Fruit fly (Drosophila melanogaster): ENCODE results near the gene pav.

The pav gene

DNA sequence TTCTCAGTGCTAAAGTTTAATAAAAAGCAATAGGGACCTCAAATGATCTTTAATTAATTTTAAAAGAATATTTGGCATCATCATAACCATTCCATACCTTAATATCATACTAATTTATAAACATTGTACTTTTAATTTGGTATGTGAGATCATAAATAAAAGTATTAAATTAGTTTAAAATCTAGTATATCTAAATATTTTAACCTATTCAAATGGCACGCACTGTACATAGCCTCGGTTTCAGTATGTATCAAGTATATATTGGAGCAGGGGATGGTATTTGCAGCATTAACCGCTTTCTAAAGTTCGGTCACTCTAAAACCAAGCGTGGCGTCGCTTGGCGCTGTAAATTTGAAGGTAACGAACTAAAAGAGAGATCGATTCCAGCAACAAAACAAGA, at the start of gene pav:
Gene pav (plus strand): TSS at position 307 of the 400 bp plus-strand sequence.
- peak; percentile 6 for TF ChIP-seq CG17801 (GFP tag; optimal IDR thresholded peaks at IDR 0.05; ENCODE audit: partially characterized antibody)

DNA sequence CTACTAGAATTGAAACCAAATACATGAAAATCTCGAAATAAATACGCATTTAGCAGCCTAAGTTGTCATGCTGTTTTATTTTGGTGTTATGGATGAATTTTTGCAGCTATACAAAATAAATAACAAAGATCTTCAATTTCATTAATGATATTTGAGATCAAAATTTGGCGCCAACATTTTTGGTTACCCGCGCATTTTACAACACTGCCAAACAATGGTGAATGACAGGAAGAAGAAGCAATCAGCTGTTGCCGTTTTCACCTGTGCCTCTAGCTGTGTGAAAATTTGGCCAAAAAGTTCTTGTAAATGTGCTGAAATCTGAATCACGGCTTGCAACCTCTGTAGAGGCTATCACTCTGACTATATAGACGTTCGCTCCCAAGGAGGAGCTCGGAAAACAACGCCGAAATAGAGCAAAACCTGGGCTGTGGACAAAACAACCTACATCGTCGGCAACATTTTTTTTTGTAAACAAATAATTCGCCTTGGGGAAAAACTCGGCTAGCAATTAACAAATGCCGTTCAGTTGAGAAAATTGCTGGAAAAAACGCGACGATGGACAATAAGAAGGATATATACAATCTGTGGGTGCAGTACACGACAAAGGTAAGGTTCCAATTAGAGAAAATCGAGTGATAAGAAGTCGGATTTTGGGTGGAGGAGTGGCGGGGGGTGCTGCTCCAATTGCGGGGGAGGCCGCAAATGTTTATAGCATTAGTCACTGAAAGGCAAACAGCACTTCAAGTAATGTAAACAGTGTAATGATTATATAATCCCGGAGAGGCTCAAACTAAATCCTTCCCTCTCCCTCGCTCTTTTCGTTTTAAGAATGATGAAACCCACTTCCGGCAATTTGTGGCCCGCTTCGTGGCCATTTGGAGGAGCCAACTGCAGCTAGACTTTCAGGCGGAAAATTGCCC, 48.5 kb upstream of the pav start, which contains the start of gene CG43367:
Gene CG43367 (plus strand): TSS at position 264 of the 920 bp plus-strand sequence.
- TF ChIP-seq CG17801 (GFP tag; optimal IDR thresholded peaks at IDR 0.05; ENCODE audit: partially characterized antibody) = no peak

DNA sequence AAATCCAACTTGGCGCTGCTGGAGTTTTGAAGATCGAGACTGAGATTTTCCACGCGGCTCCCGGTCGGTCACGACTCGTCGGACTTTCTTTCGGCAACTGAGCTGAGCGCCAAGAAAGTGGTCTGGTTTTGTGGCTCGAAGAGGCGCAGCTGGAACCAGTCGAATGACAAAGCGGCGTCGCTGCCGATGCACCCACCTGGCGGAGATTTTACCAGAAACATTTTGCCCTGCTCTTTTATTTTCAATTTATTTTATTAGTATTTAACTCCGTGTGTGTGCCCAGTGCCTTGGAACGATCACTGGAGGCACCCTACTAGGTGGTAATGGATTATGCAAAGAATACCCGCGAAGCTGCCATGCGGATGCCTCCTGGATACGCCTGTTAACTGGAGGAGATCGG, 38.3 kb upstream of the pav start, which contains the start of gene CG15005:
Gene CG15005 (minus strand): TSS at position 101 of the 400 bp plus-strand sequence.
- no peak for TF ChIP-seq CG17801 (GFP tag; optimal IDR thresholded peaks at IDR 0.05; ENCODE audit: partially characterized antibody)

DNA sequence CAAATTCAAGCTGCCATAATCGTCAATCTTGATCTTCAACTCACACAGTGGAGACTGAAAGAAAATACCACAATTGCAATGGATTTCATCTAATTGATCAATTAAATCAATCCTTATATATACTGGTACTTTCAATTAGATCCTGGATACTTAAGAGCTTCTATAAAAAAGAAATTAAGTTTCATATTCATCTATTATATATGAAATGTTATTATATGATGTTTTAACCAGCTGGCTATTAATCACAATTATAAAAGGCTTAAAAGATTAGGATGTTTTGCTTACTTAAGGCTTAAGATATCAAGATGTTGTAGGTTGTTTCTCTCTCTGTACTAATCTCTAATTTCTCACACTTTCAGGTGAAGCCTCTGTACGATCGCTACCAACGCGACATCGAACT, 37.7 kb upstream of the pav start:
- TF ChIP-seq CG17801 (GFP tag; optimal IDR thresholded peaks at IDR 0.05; ENCODE audit: partially characterized antibody) = no peak

DNA sequence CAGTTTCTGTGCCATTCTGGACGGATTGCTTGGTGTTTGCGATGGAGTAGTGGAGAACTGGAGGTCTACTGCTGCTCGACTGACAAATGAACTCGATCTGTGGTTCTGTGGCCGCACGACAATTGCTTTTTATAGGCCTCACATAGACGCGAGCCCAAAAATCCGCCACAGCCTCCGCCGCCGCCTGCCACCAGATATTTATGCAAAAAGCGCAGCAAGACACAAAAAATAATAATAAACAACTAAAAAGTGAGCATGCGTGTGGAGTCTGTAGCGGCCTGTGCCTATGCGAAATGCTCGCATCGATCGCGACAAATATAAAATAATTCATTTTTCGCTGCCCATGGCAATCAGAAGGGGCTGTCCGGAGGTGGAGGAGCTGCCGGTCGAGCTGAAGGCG, 33.5 kb upstream of the pav start, which contains the start of gene Cpr64Aa:
Gene Cpr64Aa (minus strand): TSS at position 101 of the 400 bp plus-strand sequence.
- TF ChIP-seq CG17801 (GFP tag; optimal IDR thresholded peaks at IDR 0.05; ENCODE audit: partially characterized antibody) = no peak

DNA sequence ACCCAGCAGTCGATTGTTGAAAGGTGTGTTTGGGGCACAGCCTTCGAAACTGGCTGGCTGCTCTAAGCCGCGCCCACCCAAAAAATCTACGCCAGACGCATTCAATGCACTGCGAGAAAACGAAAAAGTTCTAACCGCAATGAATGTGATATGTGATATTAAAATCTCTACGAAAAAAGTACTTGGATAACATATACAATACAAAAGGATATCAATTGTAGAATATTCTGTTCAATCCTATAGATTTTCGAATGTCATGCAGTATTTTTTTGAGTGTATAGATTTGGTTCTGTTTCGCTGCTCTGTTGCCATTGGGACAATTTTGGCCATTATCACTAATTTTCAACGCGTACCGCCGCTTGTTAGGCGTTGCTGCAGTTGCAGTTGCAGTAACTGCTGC, 32.8 kb upstream of the pav start:
- no peak for TF ChIP-seq CG17801 (GFP tag; optimal IDR thresholded peaks at IDR 0.05; ENCODE audit: partially characterized antibody)

DNA sequence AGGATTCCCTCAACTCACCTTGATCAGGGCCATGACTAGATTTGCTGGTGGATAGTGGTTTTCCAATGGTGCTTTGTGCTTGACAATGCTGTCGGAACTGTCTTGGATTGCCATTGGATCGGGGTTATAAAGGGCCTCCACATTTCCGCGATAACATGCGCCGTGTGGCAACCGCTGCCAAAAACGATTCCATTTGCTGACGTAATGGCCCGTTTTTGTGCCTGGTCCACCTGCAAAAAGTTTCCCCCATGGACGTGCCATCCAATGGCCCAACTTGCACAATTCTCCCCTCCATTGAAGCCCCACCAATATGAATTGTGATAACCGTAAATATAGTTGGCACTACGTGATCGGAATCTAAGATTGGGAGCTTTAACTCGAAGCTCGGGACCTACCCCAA, 31.1 kb upstream of the pav start, which contains the start of gene Cpr64Ab:
Gene Cpr64Ab (minus strand): TSS at position 101 of the 400 bp plus-strand sequence.
- TF ChIP-seq CG17801 (GFP tag; optimal IDR thresholded peaks at IDR 0.05; ENCODE audit: partially characterized antibody) = no peak

DNA sequence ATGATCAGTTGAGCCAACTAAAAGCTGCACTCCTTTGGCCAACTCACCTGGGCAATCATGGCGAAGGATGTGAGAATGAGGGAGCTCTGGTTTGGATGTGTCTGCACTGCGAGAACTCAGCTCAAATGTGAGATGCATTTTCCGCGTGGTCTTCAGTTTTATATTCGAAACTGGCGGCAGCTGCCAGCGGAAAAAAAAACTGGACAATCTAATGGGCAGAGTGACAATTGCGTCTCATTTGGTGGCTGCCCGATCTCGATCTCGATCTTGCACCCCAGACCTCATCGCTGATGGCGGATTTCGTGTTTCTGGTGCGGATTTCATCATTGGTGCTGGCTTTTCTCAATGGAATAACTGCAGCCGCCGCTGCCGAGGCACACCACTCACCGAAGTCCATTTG, 29.7 kb upstream of the pav start, which contains the start of gene Cpr64Ac:
Gene Cpr64Ac (minus strand): TSS at position 101 of the 400 bp plus-strand sequence.
- TF ChIP-seq CG17801 (GFP tag; optimal IDR thresholded peaks at IDR 0.05; ENCODE audit: partially characterized antibody) = no peak

DNA sequence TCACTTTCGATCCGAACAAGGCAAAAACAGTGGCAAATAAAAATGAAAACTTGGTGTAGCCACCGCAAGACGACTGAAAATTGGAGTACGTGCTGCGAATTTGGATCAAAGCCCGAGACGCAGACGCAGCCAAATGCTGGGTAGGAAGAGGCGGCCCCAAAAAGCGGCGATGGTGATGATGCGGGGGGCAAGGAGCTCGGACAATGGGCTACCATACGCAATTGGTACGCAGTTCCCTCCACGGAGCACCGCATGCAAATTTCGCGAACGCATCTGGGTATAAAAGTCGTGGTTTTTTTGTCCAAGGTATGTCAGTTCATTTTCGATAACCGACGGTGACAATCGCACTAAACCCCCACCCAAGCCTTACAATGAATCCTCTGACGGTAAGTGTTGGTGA, 27.5 kb upstream of the pav start, which contains the start of gene Cpr64Ad:
Gene Cpr64Ad (plus strand): TSS at position 301 of the 400 bp plus-strand sequence.
- TF ChIP-seq CG17801 (GFP tag; optimal IDR thresholded peaks at IDR 0.05; ENCODE audit: partially characterized antibody) = no peak

DNA sequence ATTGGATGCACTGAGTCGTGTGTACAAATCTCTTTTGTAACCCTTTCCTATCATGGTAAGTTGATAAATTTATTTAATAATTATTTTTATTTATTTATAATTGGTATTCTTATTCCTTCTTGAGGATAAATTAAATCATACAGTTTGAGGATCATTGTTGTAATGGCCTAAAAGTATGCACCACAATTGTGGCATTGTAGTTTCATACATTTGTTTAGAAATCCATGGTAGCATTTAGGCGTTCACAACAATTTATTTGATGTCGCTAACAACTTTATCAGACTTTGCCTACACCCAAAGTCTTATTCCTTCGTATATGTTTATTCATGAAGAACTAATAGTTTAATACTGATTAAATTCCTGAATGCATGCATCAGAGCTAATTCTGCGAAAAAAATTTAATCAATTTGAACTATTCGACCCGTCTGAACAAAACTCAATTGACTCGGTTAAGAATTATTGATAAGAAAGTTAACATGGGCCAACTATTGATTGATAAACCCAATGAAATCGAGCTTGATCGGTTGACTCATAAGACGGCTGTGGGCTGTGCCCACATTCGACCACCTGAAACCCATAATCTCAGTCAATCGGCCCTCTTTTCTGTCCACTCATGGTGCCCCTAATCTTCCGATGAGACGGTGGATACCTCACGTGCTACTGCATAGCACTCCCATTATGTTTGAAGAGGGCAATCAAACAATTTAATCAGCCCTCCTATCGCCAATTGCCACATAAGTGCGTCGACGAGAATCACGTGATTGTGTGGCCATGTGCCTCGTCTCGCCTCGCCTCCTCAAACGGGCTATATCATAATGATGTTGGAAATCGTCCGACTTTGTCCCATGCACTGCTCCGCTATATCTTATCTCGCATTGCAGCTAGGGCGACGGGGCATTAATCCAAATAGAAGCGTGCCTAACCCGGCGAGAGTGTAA, 23.0 kb upstream of the pav start:
- no peak for TF ChIP-seq CG17801 (GFP tag; optimal IDR thresholded peaks at IDR 0.05; ENCODE audit: partially characterized antibody)

DNA sequence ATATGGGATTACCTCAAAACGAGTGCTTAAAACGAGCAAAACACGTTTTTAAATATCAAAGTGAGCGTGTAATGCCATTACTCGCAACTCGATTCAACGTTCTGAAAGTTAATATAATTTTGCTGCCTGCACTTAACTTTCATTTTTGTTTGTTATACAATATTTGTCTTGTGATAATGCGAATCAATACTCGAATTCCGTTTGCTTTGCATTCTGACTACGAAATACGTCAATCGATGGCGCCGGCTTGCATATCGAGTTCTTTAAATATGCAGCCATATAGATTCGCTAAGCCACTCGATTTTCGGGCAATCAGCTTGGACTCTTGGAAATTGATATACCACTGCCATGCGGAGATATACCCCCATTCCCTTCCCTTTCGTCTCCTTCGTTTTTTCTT, 21.9 kb upstream of the pav start:
- no peak for TF ChIP-seq CG17801 (GFP tag; optimal IDR thresholded peaks at IDR 0.05; ENCODE audit: partially characterized antibody)

DNA sequence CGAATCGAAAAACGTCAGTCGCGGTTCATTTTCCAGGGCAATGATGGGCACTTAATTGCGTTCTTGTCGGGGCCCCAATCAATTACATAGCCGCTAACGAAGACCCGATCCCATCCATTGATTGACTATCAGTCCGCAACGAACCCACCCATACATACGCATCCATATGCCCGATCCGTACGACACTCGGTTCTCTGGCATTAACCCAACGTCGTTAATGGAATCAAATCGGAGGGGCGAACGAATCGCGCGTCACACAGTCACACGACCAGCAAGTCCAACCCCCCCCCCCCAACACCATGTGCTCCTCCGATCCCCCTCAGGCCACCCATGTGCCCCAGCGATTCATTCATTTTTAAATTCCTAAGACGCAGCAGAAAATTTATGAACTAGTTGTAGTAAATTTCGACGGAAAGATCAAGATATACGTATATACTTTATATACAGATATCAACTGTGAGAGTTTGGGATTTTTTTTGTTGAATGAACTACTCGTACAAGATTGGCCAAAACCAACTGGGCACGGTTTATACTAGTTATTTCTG, 21.2 kb upstream of the pav start:
- no peak for TF ChIP-seq CG17801 (GFP tag; optimal IDR thresholded peaks at IDR 0.05; ENCODE audit: partially characterized antibody)

DNA sequence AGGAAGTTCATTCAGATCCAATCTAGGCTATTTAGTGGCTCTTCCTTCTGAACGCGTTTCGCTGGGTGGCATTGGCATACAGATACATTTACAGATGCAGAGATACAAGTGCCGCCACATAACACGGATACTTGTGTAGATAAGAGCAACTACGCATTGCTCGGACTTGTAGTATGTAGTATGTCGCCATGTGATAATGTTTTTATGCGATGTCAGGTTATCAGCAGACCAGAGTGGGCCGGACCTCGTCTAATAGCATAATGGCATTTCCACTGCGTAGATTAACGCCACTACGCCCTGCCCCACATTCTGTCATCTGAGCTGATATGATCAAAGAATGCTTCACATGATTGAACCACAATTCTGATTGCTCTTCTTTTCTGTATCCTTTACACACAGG, 20.7 kb upstream of the pav start:
- no peak for TF ChIP-seq CG17801 (GFP tag; optimal IDR thresholded peaks at IDR 0.05; ENCODE audit: partially characterized antibody)

DNA sequence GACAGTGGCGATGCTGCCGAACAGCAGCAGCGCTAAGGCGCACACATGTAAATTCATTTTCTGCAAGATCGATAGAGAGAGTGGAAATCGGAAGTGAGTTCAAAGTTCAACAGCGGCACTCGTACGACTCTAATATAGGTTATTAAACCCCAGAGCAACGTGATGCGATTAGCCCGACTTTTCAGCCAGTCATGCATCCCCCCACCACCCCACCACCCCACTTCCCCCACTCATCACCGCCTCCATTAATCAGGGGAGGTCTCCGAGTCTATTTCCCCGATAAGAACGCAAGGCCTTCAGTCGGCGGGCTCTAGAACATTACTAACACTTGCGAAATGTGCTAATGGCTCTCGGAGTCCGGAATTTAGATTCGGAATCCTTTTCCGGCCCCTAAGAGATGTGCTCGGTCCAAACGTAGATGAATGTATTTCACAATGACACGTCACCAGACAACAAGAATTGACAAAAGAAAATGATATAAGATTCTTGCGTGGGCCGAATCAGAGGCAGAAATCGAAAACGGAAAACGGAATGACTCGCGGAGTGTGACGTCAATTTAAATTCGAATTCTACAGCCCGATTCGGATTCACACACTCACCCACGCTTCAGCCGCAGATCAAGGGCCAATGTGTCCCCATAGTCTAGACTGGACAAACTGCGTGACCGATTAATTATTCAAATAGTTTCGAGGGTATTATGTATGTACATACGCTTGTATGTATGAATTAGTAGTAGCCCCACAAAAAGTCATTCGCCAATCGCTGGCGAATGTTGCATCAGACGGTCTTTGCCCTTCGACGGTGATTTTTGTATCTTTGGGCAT, 16.7 kb upstream of the pav start:
- no peak for TF ChIP-seq CG17801 (GFP tag; optimal IDR thresholded peaks at IDR 0.05; ENCODE audit: partially characterized antibody)

All from ovary, adult (tissue).